Worm (Caenorhabditis elegans): ENCODE measurements around the gene sri-51.
"Not testable (repeated sequence)": the region's sequence is repeated elsewhere in the genome, so short reads cannot be mapped to it uniquely, and the experiment has no call there.

DNA sequence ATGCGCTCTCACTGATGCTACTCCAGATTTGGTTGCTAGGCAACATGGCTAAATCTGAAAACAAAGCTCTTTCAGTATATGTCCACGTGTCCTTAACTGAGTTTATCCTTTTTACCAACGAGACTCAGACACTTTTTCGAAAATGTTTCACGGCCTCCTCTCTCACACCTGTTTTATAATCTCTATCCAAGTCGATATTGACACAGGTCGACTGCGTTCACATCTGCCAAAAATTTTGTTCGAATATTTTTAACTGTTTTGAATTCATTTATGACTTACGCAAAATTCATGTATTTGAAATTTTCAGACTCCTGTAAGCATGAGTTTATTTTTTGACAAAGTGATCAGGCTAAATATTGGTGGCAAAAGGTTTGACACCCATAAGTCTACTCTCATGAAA is 16.9 kb upstream of the sri-51 start, which contains the start of gene ZC239.3:
- not testable (repeated sequence) for TF ChIP-seq unc-62 (GFP tag; optimal IDR thresholded peaks at IDR 0.05); unc-39 (tag; optimal IDR thresholded peaks at IDR 0.05); pha-4 (tag; optimal IDR thresholded peaks at IDR 0.05); nhr-76 (tag; optimal IDR thresholded peaks at IDR 0.05); nhr-2 (tag; optimal IDR thresholded peaks at IDR 0.05); ztf-11 (tag; optimal IDR thresholded peaks at IDR 0.05); blmp-1 (tag; optimal IDR thresholded peaks at IDR 0.05); nhr-237 (tag; optimal IDR thresholded peaks at IDR 0.05); lin-32 (GFP tag; optimal IDR thresholded peaks at IDR 0.05); mep-1 (tag; optimal IDR thresholded peaks at IDR 0.05); tbx-8 (GFP tag; optimal IDR thresholded peaks at IDR 0.05); nhr-12 (tag; optimal IDR thresholded peaks at IDR 0.05)

Data from whole organism, mixed stage, embryonic.